Worm (Caenorhabditis elegans): ENCODE results near the gene srg-67.

srg-67 gene

DNA sequence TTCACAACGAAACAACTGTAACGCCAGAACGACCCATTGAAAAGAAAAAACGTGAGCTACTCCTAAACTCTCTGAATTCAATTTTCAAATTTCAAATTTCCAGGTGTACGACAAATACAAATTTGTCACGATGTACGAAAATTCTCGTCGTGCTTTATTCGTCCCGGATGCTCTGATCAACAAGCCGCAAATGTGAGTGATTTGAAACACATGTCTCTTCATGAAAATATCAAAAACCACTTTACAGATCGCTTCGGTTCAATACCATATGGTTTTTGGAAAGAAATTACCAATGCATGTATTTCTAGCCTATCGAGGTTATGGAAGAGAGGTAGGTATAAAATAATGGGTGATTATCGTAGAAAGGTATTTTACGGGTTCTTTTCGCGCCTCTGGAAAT, 15.7 kb downstream of the srg-67 start:
- no peak for TF ChIP-seq ceh-79 (tag; optimal IDR thresholded peaks at IDR 0.05)
- no peak for TF ChIP-seq hlh-26 (GFP tag; conservative IDR thresholded peaks at IDR 0.05)
- no peak for TF ChIP-seq nhr-90 (tag; optimal IDR thresholded peaks at IDR 0.05)
- TF ChIP-seq sea-2 (GFP tag; IDR thresholded peaks at IDR 0.05): no peak
- no peak for TF ChIP-seq atf-7 (tag; optimal IDR thresholded peaks at IDR 0.05)
- no peak for TF ChIP-seq tbp1 (GFP tag; optimal IDR thresholded peaks at IDR 0.05)
- no peak for TF ChIP-seq akir-1 (GFP tag; optimal IDR thresholded peaks at IDR 0.05)
- TF ChIP-seq rcor-1 (GFP tag; IDR thresholded peaks at IDR 0.05): no peak
- no peak for TF ChIP-seq C17E4.6 (GFP tag; IDR thresholded peaks at IDR 0.05)
- no peak for TF ChIP-seq ceh-100 (GFP tag; IDR thresholded peaks at IDR 0.05)
- TF ChIP-seq F10E7.11 (tag; optimal IDR thresholded peaks at IDR 0.05): no peak
- TF ChIP-seq mcd-1 (GFP tag; IDR thresholded peaks at IDR 0.05): no peak
- no peak for TF ChIP-seq ztf-22 (GFP tag; optimal IDR thresholded peaks at IDR 0.05)
- TF ChIP-seq snpc-3.4 (tag; optimal IDR thresholded peaks at IDR 0.05): no peak
- no peak for TF ChIP-seq F37B4.10 (GFP tag; IDR thresholded peaks at IDR 0.05)
- TF ChIP-seq sdz-38 (tag; optimal IDR thresholded peaks at IDR 0.05): no peak
- TF ChIP-seq F49E8.2 (tag; optimal IDR thresholded peaks at IDR 0.05; ENCODE audit: insufficient read depth): no peak
- no peak for TF ChIP-seq dpff-1 (tag; optimal IDR thresholded peaks at IDR 0.05)

DNA sequence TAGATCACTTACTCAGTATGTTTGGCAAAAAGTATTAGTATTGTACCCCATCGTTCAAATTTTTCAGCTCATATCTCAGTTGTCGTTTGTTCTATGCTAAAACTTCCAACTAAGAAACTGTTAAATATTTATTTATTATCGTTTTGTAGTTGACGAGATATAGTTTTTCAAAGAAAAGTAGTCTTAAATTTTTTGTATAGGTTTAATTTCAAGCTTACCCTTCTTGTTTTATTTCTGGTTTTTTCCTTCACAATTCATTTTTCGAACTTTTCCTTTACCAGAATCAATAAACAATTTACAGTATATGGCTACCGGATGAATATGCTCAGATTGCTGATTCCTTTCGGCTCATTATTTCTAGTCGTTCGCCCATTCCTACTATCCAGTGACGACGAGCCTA, 17.0 kb downstream of the srg-67 start, which contains the start of gene F08F3.1:
F08F3.1 (plus strand) TSS at position 301 of the 400 bp plus-strand sequence.
- TF ChIP-seq fkh-3 (tag; optimal IDR thresholded peaks at IDR 0.05): no peak
- TF ChIP-seq nhr-90 (tag; optimal IDR thresholded peaks at IDR 0.05): no peak
- no peak for TF ChIP-seq Y79H2A.3 (GFP tag; conservative IDR thresholded peaks at IDR 0.05)
- TF ChIP-seq B0019.2 (GFP tag; conservative IDR thresholded peaks at IDR 0.05): no peak
- no peak for TF ChIP-seq Y53G8AR.9 (GFP tag; conservative IDR thresholded peaks at IDR 0.05)

DNA sequence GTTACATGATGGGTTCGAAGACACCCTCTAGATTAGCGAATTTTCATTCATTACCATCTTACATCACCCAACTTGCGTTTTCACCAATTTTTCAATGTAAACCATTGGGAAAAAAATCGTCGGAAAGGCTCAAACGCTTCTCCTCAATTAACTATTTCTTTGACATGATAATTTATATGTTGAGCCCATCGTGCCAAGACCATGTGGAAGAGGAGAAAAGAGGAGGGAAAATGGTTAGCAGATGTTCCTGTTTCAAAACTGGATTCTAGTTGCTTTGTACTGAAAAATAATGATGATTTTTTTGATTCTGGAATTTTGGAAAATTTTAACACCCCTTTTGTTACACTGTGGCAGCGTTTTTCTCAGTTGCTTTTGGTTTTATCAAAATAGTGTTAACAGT, 18.8 kb downstream of the srg-67 start:
- TF ChIP-seq D2030.7 (GFP tag; IDR thresholded peaks at IDR 0.05) (no peak), hlh-26 (GFP tag; conservative IDR thresholded peaks at IDR 0.05) (no peak), Y67H2A.10 (GFP tag; conservative IDR thresholded peaks at IDR 0.05) (no peak), lin-54 (GFP tag; optimal IDR thresholded peaks at IDR 0.05) (no peak), bed-2 (GFP tag; IDR thresholded peaks at IDR 0.05) (no peak), B0336.3 (GFP tag; IDR thresholded peaks at IDR 0.05) (no peak), gei-17 (GFP tag; optimal IDR thresholded peaks at IDR 0.05) (no peak), nhr-120 (GFP tag; IDR thresholded peaks at IDR 0.05) (no peak), F55B11.4 (tag; optimal IDR thresholded peaks at IDR 0.05; ENCODE audit: borderline replicate concordance, insufficient read depth) (no peak), F52B5.7 (tag; optimal IDR thresholded peaks at IDR 0.05) (no peak), ama-1 (optimal IDR thresholded peaks at IDR 0.05) (no peak), ama-1 (GFP tag; optimal IDR thresholded peaks at IDR 0.05) (no peak), lir-1 (GFP tag; conservative IDR thresholded peaks at IDR 0.05) (no peak), tbp1 (GFP tag; optimal IDR thresholded peaks at IDR 0.05) (no peak)

DNA sequence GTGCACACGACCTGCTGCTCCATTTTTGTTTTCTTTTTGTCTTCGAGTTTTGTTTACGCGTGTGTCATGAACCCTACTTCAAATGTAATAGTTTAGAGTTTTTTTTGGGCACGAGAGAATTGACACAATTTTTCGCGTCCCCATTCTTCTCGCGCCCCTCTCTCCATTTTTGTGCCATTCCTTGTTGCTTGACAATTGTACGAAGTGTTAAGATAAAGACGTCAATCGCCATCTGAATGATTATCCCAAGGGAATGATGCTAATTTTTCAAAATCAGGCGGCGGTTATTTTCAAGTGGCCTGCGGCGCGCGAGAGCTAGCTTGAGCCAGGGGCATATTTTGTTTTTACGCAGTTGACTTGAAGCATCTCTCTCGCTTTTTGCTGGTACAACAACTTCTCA, 20.4 kb downstream of the srg-67 start:
- TF ChIP-seq athp-1 (tag; optimal IDR thresholded peaks at IDR 0.05): no peak
- TF ChIP-seq F57A8.1 (GFP tag; optimal IDR thresholded peaks at IDR 0.05): no peak
- TF ChIP-seq B0261.1 (tag; optimal IDR thresholded peaks at IDR 0.05): no peak
- TF ChIP-seq unc-62 (GFP tag; optimal IDR thresholded peaks at IDR 0.05): no peak
- no peak for TF ChIP-seq sea-2 (GFP tag; IDR thresholded peaks at IDR 0.05)
- TF ChIP-seq ztf-6 (GFP tag; IDR thresholded peaks at IDR 0.05): no peak
- TF ChIP-seq ceh-58 (GFP tag; IDR thresholded peaks at IDR 0.05): no peak
- TF ChIP-seq akir-1 (GFP tag; optimal IDR thresholded peaks at IDR 0.05): no peak
- TF ChIP-seq mxl-1 (tag; optimal IDR thresholded peaks at IDR 0.05): no peak
- TF ChIP-seq fkh-3 (tag; optimal IDR thresholded peaks at IDR 0.05): no peak

Data from whole organism, young adult.